Fruit fly (Drosophila melanogaster) whole organism, larva: ENCODE results near the gene eIF4A.

Experiments
- noc ChIP-seq: fragments of 200-800 bp; sonication (Bioruptor generic); optimal IDR thresholded peaks from 3 replicates; lab custom pipeline; 2019; ENCODE audit warnings: missing biosample characterization, mild to moderate bottlenecking, missing genetic modification characterization, moderate library complexity

Gene eIF4A

DNA sequence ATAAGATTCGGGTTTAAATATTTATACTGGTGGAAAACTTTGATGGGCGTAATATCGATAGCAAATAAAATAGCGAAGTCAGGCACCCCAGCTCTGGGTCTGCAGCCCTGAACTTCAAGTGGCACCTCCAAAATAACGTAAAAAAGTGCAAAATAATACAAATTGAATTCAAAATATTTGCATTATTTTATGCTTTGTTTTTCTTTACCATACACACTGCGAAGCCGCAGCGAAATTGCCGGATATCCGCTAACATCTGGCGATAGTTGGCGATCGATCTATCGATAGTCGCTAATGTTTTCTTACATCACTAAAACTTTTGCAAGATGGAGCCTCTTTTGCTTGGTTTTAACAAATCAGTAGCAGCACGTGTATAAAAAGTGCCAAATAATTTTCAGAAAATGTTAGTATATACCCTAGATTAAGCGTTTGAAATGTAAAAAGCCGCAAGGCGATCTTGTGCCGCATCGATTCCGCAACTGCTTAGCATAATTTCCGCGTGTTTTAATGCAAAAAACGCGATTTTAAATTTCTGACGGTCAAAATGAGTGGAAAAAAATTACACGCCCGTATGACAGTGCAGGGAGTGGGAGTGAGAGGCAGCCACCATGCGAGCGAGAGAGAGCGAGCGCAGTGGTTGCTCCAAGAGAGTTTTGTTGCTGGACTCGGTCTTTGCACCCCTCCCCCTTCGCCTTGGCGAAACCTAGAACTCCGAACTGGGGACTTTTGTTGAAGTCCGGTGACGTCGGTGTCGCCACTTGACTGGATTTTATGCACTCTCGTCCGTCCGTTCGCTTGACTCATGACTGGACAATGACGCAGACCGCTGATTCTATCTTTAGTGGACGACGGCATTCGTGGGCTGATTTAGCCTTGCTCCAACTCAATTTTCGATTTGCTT is at the start of gene eIF4A:
TSS of gene eIF4A (plus strand) at position 332 of the 901 bp plus-strand sequence.
- no peak for TF ChIP-seq noc (tag; lab: Kevin White, UChicago)

dm6 chr2L:5943229-5944078 is 38.1 kb upstream of the eIF4A start, which contains the start of the genes Sfp26Ad and Gpdh1:
Gene Sfp26Ad (minus strand): TSS chr2L:5943304.
Gene Gpdh1 (plus strand): TSS chr2L:5943643.
- peak; percentile 77 for TF ChIP-seq noc (tag; lab: Kevin White, UChicago)

DNA sequence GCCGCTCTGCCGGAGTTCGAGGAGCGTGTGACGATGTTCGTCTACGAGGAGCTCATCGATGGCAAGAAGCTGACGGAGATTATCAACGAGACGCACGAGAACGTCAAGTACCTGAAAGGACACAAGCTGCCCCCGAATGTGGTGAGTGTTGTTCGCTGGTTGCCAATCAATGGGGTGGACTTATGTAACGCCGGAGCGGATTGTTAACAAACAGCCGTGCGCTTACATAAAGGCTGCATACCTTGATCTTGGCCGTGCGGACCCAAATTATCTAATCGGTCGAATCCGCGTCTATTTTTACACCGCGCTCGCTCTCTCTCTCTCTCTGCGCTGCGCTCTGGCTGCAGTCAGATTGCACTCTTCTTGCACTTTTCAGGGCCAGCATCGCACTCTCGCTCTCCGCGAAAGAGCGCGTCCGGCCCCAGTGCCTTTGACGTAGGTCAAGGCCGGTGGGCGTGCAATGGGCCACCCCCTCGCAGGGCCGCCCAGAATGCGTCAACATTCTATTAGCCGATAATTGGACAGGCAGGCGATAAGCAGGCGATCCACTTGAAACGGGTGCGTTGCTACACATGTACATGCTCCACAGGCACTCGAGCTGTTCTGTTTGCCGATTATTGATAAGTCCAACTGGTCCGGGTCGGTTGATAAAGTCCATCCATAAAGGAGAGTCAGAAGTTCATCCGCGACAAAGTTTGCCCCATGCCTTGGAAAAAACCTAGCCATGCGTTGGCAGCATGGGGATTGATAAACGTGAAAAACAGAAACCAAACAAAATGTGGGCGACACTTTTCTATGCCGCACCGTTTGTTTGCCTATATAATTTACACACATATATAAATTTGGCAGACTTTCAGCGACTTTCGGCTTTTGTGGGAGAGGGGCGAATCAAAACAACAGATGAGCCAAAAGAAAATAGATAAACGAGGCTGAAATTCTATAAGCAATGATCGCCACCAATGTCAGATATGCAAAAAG is 37.0 kb upstream of the eIF4A start:
- no peak for TF ChIP-seq noc (tag; lab: Kevin White, UChicago)

DNA sequence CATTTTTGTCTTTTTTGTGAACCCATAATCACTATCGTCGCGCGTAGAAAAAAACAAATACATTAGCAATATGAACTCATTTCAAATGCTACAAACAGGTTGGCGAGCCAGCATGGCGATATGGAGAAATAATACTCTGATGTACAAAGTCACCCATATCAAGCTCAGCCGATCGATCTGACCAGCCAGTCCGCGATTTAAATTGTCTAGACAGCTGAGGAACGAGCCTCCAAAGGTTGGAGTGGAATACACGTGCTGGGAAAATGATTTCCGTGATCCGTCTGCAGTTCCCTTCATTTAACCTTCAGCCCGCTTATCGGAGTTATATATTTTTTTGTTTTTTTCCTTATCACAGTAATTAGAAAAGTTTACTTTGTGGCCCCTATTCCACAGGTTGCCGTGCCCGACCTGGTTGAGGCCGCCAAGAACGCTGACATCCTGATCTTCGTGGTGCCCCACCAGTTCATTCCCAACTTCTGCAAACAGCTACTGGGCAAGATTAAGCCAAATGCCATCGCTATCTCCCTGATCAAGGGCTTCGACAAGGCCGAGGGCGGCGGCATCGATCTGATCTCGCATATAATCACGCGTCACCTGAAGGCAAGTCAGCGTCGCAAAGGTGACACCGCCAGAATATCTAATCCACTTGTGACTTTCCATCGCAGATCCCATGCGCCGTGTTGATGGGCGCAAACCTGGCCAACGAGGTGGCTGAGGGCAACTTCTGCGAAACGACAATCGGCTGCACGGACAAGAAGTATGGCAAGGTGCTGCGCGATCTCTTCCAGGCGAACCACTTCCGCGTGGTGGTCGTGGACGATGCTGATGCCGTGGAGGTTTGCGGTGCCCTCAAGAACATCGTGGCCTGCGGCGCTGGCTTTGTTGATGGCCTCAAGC is 35.7 kb upstream of the eIF4A start:
- TF ChIP-seq noc (tag; lab: Kevin White, UChicago), result no peak

- no peak for TF ChIP-seq noc (tag; lab: Kevin White, UChicago)
Observed at dm6 chr2L:5946728-5947127, 34.8 kb upstream of the eIF4A start.

DNA sequence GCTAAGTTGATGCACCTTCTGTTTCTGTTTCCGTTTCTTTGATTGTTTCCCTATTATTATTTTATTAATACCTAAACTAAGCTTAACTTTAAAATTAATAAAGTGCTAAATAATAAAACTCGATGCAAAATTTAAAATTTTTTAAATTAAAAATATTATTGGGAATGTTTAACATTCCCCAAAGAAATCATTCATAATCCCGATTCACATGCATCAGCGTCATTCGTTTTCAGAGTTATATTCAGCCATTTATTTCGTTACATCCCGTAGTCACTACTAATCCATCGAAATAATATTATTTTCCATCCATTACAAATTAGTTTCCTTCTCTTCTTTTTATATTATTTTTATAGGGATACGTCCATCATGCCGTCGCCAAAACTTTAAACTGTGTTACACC is 34.1 kb upstream of the eIF4A start:
- TF ChIP-seq noc (tag; lab: Kevin White, UChicago), result no peak

- TF ChIP-seq noc (tag; lab: Kevin White, UChicago), result no peak
Observed at dm6 chr2L:5948775-5949526, 32.6 kb upstream of the eIF4A start, which contains the start of gene CG9044. Gene CG9044 (plus strand): TSS chr2L:5949450.

DNA sequence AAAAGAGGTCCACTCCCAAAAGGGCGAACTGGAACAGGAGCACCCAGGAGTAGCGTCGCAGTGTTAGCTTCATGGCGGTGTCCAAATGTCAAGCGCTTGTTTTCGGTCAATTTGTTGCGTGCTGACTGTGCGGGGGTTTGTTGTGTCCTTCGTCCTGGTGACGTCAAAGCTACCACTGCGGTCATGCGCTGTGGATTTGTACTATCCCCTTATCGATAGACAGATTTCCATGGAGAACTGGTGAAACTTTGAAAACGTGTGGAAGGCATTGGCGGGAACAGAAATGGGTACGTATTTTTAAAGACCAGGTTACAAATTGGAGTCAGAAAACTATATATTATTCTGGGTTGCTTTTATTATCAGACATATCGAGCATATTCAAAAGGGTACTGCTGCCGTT is 25.4 kb upstream of the eIF4A start, which contains the start of gene CG13999:
TSS of gene CG13999 (minus strand) at position 314 of the 400 bp plus-strand sequence.
- TF ChIP-seq noc (tag; lab: Kevin White, UChicago), result no peak

DNA sequence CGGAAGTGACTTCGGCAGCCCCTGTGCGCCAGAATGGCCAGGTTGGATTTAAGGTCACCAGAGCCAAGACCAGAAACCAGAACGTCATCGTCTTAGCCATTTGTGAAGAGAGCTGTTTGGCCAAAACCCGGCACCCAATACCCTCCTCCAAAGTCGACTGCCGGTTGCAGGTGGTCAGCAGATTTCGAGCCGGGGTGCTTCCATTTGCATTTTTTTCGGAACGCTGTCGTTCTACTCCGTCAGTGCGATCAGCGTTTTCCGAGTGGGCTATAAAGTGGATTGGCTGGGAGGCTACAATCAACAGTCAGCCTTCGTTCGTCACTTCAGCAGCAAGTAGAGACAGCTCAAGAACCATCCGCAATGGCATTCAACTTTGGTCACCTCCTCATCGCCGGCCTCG is 24.9 kb upstream of the eIF4A start, which contains the start of the genes CG13998 and Vm26Ab:
TSS of gene CG13998 (minus strand) at position 114 of the 400 bp plus-strand sequence.
TSS of gene Vm26Ab (plus strand) at position 299 of the 400 bp plus-strand sequence.
- no peak for TF ChIP-seq noc (tag; lab: Kevin White, UChicago)

- TF ChIP-seq noc (tag; lab: Kevin White, UChicago), result no peak
Observed at dm6 chr2L:5958581-5959177, 22.9 kb upstream of the eIF4A start, which contains the start of gene Vm26Ac. Gene Vm26Ac (minus strand): TSS chr2L:5958631.

DNA sequence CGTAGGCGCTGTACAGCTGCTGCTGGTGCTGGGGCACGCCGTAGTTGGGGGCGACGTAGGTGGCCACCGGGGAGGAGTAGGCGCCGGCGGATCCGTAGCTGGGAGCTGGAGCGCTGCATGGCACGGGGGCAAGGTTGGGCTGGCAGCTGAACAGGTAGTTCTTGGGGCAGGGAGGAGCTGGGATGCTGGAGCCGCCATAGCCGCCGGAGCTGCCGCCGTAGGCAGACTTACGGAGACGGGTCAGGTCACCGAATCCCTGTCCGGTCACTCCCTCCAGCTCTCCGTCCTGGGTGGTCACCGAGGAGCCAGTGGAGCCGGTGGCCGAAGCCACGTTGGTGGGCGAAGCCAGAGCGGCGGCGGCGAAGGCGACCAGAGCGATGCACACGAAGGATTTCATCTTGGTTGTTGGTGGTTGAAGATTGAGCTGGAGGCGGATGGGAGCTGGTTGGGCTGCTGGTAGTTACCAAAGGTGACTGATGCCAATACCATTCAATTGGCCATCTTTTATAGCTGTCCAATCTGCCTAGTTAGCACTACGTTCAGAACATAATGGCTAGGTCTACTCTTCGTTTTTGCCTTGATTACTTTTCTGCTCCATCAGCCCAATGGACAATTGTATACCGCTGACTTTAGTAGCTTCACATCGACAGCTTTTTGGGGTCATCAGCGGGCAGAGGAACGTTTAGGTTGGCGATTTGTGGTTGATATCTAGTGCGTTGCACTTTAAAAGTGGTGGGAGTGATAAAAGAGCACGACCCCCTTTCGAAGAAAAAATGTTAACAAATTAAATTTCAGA is 21.5 kb upstream of the eIF4A start, which contains the start of gene Vm26Aa:
TSS of gene Vm26Aa (minus strand) at position 478 of the 796 bp plus-strand sequence.
- no peak for TF ChIP-seq noc (tag; lab: Kevin White, UChicago)
